Fruit fly (Drosophila melanogaster): ENCODE measurements around the gene meng.

DNA sequence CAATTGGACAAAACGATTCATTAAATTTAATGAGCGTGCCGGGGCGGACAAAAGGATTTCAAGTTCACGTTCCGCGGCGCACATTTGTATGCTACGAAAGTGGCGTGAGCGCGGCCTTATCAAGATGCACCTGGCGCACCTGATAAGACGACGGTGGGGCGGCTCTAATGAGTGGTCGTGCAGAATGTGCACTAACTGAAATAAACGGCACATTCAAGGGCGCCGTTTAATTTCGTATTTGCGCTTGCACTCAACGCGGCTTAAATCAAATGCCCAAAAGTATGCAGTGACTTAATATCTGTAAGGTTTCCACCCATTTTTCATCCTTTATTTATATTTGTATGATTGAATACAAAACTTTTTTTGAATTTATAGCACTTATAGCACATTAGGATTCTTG lies 25.4 kb upstream of the meng start:
- TF ChIP-seq sim (GFP tag; IDR thresholded peaks at IDR 0.05) (no peak), chif (GFP tag; optimal IDR thresholded peaks at IDR 0.05) (no peak), insv (GFP tag; optimal IDR thresholded peaks at IDR 0.05) (no peak), CG5180 (GFP tag; optimal IDR thresholded peaks at IDR 0.05) (no peak), CG31388 (GFP tag; optimal IDR thresholded peaks at IDR 0.05) (no peak), CG6683 (GFP tag; optimal IDR thresholded peaks at IDR 0.05) (no peak), CG2116 (GFP tag; optimal IDR thresholded peaks at IDR 0.05) (no peak), Dip2 (GFP tag; IDR thresholded peaks at IDR 0.05) (no peak)
